Worm (Caenorhabditis elegans) whole organism, young adult: Measurements from ENCODE around the gene F34H10.1.

ENCODE experiments used
- Y79H2A.3 ChIP-seq: fragments of 200-800 bp; sonication (Bioruptor generic); conservative IDR thresholded peaks from 2 replicates; pipeline ENCODE4 v1.3.6; 2022; ENCODE audit warnings: missing genetic modification reagents, missing genetic modification characterization, missing compliant biosample characterization
- ceh-100 ChIP-seq: fragments of 200-800 bp; sonication (Bioruptor generic); IDR thresholded peaks from 2 replicates; pipeline ENCODE4 v1.3.6; 2022; ENCODE audit warnings: missing genetic modification reagents, missing genetic modification characterization, missing compliant biosample characterization
- ets-4 ChIP-seq: fragments of 200-800 bp; sonication (Bioruptor generic); optimal IDR thresholded peaks from 2 replicates; lab custom pipeline; 2018; ENCODE audit warnings: mild to moderate bottlenecking, missing genetic modification characterization, missing compliant biosample characterization
- nhr-80 ChIP-seq: sonication (generic microtip); optimal IDR thresholded peaks from 2 replicates; lab custom pipeline; 2016; ENCODE audit warnings: missing genetic modification characterization, missing compliant biosample characterization
- nhr-90 ChIP-seq: sonication (generic microtip); optimal IDR thresholded peaks from 2 replicates; lab custom pipeline; 2016; ENCODE audit warnings: missing genotype, mild to moderate bottlenecking, missing genetic modification characterization, missing compliant biosample characterization
- rpc-1 ChIP-seq, 2 experiments: fragments of 150-350 bp in 1 of 2; sonication (generic microtip) in 1 of 2; optimal IDR thresholded peaks; 2 replicates each; lab custom pipeline; 2014 to 2018; ENCODE audit warnings: missing biosample characterization in 1 of 2, missing genetic modification characterization in 1 of 2, missing genetic modification reagents in 1 of 2, missing genotype in 1 of 2
- sea-2 ChIP-seq: fragments of 200-800 bp; sonication (Bioruptor generic); IDR thresholded peaks from 2 replicates; pipeline ENCODE4 v1.3.6; 2022; ENCODE audit warnings: missing genetic modification characterization, missing compliant biosample characterization
- tbx-9 ChIP-seq: sonication (generic microtip); optimal IDR thresholded peaks from 2 replicates; lab custom pipeline; 2016; ENCODE audit warnings: borderline replicate concordance, missing genetic modification characterization, inconsistent platforms, missing compliant biosample characterization
- ztf-26 ChIP-seq: sonication (generic microtip); optimal IDR thresholded peaks from 2 replicates; lab custom pipeline; 2017; ENCODE audit warnings: missing genetic modification characterization, missing compliant biosample characterization
- ztf-6 ChIP-seq: fragments of 200-800 bp; sonication (Bioruptor generic); IDR thresholded peaks from 2 replicates; pipeline ENCODE4 v1.3.6; 2022; ENCODE audit warnings: missing genetic modification reagents, missing genetic modification characterization, missing compliant biosample characterization

DNA sequence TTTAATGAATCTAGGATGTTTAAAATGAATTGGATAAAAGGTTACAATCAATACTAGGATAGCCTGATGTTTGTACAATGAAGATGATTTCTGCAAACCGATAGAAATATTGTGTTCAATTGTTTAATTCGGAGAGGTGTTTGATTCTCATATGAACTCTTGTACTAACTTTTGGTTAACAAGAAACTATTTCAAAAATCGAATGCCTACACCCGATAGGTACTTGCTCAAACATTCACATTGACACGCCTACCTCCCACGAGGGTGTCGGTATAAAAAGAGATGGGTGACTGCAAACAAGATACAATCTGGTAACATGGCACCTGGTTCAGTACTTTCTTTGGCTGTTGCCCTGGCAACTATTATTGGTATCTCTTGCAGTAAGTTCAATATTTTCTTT lies 38.3 kb upstream of the F34H10.1 start, which contains the start of gene gpx-3:
- TF ChIP-seq rpc-1 (optimal IDR thresholded peaks at IDR 0.05; lab: Kevin White, UChicago), result no peak
- no peak for TF ChIP-seq rpc-1 (tag; optimal IDR thresholded peaks at IDR 0.05; lab: Kevin White, UChicago)
- no peak for TF ChIP-seq nhr-80
- TF ChIP-seq Y79H2A.3 (GFP tag; lab: Robert Waterston, UW), result no peak
- no peak for TF ChIP-seq ztf-26 (tag; lab: Kevin White, UChicago)
- no peak for TF ChIP-seq ceh-100 (GFP tag; lab: Robert Waterston, UW)
- no peak for TF ChIP-seq tbx-9 (tag; lab: Kevin White, UChicago)
- no peak for TF ChIP-seq ztf-6 (GFP tag; lab: Robert Waterston, UW)
- no peak for TF ChIP-seq nhr-90
- TF ChIP-seq ets-4 (GFP tag; lab: Kevin White, UChicago), result no peak
- TF ChIP-seq sea-2 (GFP tag; lab: Robert Waterston, UW), result no peak
